Fruit fly (Drosophila melanogaster): ENCODE measurements around the gene CG45071.
A peak's percentile ranks its signal among the peaks of the same experiment; 100 is the strongest.

Gene CG45071

dm6 chr3L:15150028-15150427 lies 44.3 kb downstream of the CG45071 start (continued):
- no peak for TF ChIP-seq Fer1 (GFP tag; optimal IDR thresholded peaks at IDR 0.05)
- no peak for TF ChIP-seq MBD-R2 (GFP tag; IDR thresholded peaks at IDR 0.05)
- no peak for TF ChIP-seq Doc2 (GFP tag; IDR thresholded peaks at IDR 0.05)
- no peak for TF ChIP-seq CG5180 (GFP tag; optimal IDR thresholded peaks at IDR 0.05)
- no peak for TF ChIP-seq CG11695 (GFP tag; IDR thresholded peaks at IDR 0.05)
- TF ChIP-seq CG42726 (GFP tag; IDR thresholded peaks at IDR 0.05; ENCODE audit: partially characterized antibody) = no peak
- TF ChIP-seq ems (GFP tag; optimal IDR thresholded peaks at IDR 0.05) = no peak
- TF ChIP-seq CG7556 (GFP tag; optimal IDR thresholded peaks at IDR 0.05) = no peak
- no peak for TF ChIP-seq aop (GFP tag; IDR thresholded peaks at IDR 0.05)
- no peak for TF ChIP-seq prd (optimal IDR thresholded peaks at IDR 0.05)
- no peak for TF ChIP-seq prd (GFP tag; IDR thresholded peaks at IDR 0.05)
- no peak for TF ChIP-seq Mad (GFP tag; optimal IDR thresholded peaks at IDR 0.05)
- TF ChIP-seq ash1 (GFP tag; optimal IDR thresholded peaks at IDR 0.05) = no peak
- no peak for TF ChIP-seq eyg (GFP tag; optimal IDR thresholded peaks at IDR 0.05)
- TF ChIP-seq CG31365 (tag; optimal IDR thresholded peaks at IDR 0.05) = no peak
- no peak for TF ChIP-seq disco-r (GFP tag; optimal IDR thresholded peaks at IDR 0.05)
- no peak for TF ChIP-seq cas (GFP tag; IDR thresholded peaks at IDR 0.05)
- TF ChIP-seq NfI (GFP tag; optimal IDR thresholded peaks at IDR 0.05) = no peak
- no peak for TF ChIP-seq CG12942 (GFP tag; optimal IDR thresholded peaks at IDR 0.05)
- no peak for TF ChIP-seq Neu2 (GFP tag; optimal IDR thresholded peaks at IDR 0.05; ENCODE audit: borderline replicate concordance)
- TF ChIP-seq Chrac-16 (GFP tag; optimal IDR thresholded peaks at IDR 0.05) = no peak
- TF ChIP-seq E2f2 (GFP tag; IDR thresholded peaks at IDR 0.05) = no peak
- no peak for TF ChIP-seq cato (GFP tag; optimal IDR thresholded peaks at IDR 0.05; ENCODE audit: borderline replicate concordance)
- no peak for TF ChIP-seq gcm (GFP tag; optimal IDR thresholded peaks at IDR 0.05)
- no peak for TF ChIP-seq CG4820 (GFP tag; optimal IDR thresholded peaks at IDR 0.05)
- no peak for TF ChIP-seq tx (GFP tag; optimal IDR thresholded peaks at IDR 0.05)
- no peak for TF ChIP-seq danr (GFP tag; IDR thresholded peaks at IDR 0.05)
- no peak for TF ChIP-seq CG9727 (GFP tag; optimal IDR thresholded peaks at IDR 0.05)
- no peak for TF ChIP-seq sd (tag; optimal IDR thresholded peaks at IDR 0.05)
- no peak for TF ChIP-seq CG12071 (GFP tag; optimal IDR thresholded peaks at IDR 0.05)
- TF ChIP-seq Opbp (GFP tag; IDR thresholded peaks at IDR 0.05; ENCODE audit: partially characterized antibody) = no peak
- TF ChIP-seq so (GFP tag; IDR thresholded peaks at IDR 0.05) = no peak
- no peak for TF ChIP-seq h (optimal IDR thresholded peaks at IDR 0.05)
- TF ChIP-seq fd64A (GFP tag; optimal IDR thresholded peaks at IDR 0.05) = no peak
- no peak for TF ChIP-seq CG9437 (GFP tag; optimal IDR thresholded peaks at IDR 0.05)
- no peak for TF ChIP-seq Ets65A (GFP tag)
- no peak for TF ChIP-seq CG2202 (tag; optimal IDR thresholded peaks at IDR 0.05)
- TF ChIP-seq CG1603 (tag; optimal IDR thresholded peaks at IDR 0.05) = no peak
- no peak for TF ChIP-seq CG17328 (GFP tag; IDR thresholded peaks at IDR 0.05)
- no peak for TF ChIP-seq CHES-1-like (GFP tag; optimal IDR thresholded peaks at IDR 0.05)
- no peak for TF ChIP-seq al (GFP tag; IDR thresholded peaks at IDR 0.05)
- TF ChIP-seq Jarid2 (GFP tag; optimal IDR thresholded peaks at IDR 0.05) = no peak
- TF ChIP-seq CG3995 (GFP tag; optimal IDR thresholded peaks at IDR 0.05) = no peak
- TF ChIP-seq slbo (GFP tag; IDR thresholded peaks at IDR 0.05) = no peak
- peak; percentile 39 for TF ChIP-seq caup (GFP tag; optimal IDR thresholded peaks at IDR 0.05; ENCODE audit: severe bottlenecking)
- no peak for TF ChIP-seq CG6854 (GFP tag; optimal IDR thresholded peaks at IDR 0.05)
- TF ChIP-seq sug (tag; optimal IDR thresholded peaks at IDR 0.05) = no peak
- peak; percentile 3 for TF ChIP-seq CG6813 (GFP tag; optimal IDR thresholded peaks at IDR 0.05)
- no peak for TF ChIP-seq CG4404 (GFP tag; IDR thresholded peaks at IDR 0.05)
- TF ChIP-seq CG6791 (GFP tag; IDR thresholded peaks at IDR 0.05; ENCODE audit: partially characterized antibody) = no peak
- no peak for TF ChIP-seq CG9876 (GFP tag; optimal IDR thresholded peaks at IDR 0.05)
- no peak for TF ChIP-seq CG8281 (tag; optimal IDR thresholded peaks at IDR 0.05)
- TF ChIP-seq ranshi (GFP tag; IDR thresholded peaks at IDR 0.05) = no peak

Measured in whole organism, embryonic.